Worm (Caenorhabditis elegans): ENCODE data around the gene nlp-33.

Gene nlp-33

ce11 chrV:11122466-11122865, 24.7 kb upstream of the nlp-33 start, which contains the start of gene mboa-2:
mboa-2 (minus strand) TSS chrV:11122493.
- no peak for TF ChIP-seq bed-2 (GFP tag; IDR thresholded peaks at IDR 0.05)
- no peak for TF ChIP-seq efl-1 (GFP tag; optimal IDR thresholded peaks at IDR 0.05)
- peak; percentile 36 for TF ChIP-seq somi-1 (GFP tag; optimal IDR thresholded peaks at IDR 0.05)
- TF ChIP-seq hlh-26 (GFP tag; conservative IDR thresholded peaks at IDR 0.05) = no peak
- TF ChIP-seq snpc-1.1 (tag; optimal IDR thresholded peaks at IDR 0.05; ENCODE audit: insufficient read depth) = no peak
- no peak for TF ChIP-seq cebp-2 (GFP tag; IDR thresholded peaks at IDR 0.05)
- TF ChIP-seq sea-2 (GFP tag; IDR thresholded peaks at IDR 0.05) = no peak
- no peak for TF ChIP-seq egrh-3 (GFP tag; IDR thresholded peaks at IDR 0.05)
- no peak for TF ChIP-seq ceh-100 (GFP tag; IDR thresholded peaks at IDR 0.05)
- peak; percentile 53 for TF ChIP-seq lin-40 (tag; optimal IDR thresholded peaks at IDR 0.05)
- TF ChIP-seq attf-5 (GFP tag; optimal IDR thresholded peaks at IDR 0.05) = no peak
- TF ChIP-seq Y56A3A.18 (GFP tag; IDR thresholded peaks at IDR 0.05) = 0 out of 2 replicates have a peak, but pooled peaks have one; percentile 52
- TF ChIP-seq dpl-1 (GFP tag; optimal IDR thresholded peaks at IDR 0.05) = no peak
- no peak for TF ChIP-seq hlh-12 (tag; optimal IDR thresholded peaks at IDR 0.05)
- TF ChIP-seq nhr-179 (tag; optimal IDR thresholded peaks at IDR 0.05) = no peak
- no peak for TF ChIP-seq cebp-1 (GFP tag; IDR thresholded peaks at IDR 0.05)
- TF ChIP-seq cebp-1 (tag; optimal IDR thresholded peaks at IDR 0.05) = peak; percentile 28
- no peak for TF ChIP-seq ztf-25 (GFP tag; IDR thresholded peaks at IDR 0.05)
- TF ChIP-seq C17E4.6 (GFP tag; IDR thresholded peaks at IDR 0.05) = no peak
- no peak for TF ChIP-seq ccch-3 (GFP tag; optimal IDR thresholded peaks at IDR 0.05)
- no peak for TF ChIP-seq attf-3 (GFP tag; conservative IDR thresholded peaks at IDR 0.05)
- TF ChIP-seq K12H6.12 (tag; optimal IDR thresholded peaks at IDR 0.05) = no peak
- peak; percentile 10 for TF ChIP-seq tlf-1 (GFP tag; optimal IDR thresholded peaks at IDR 0.05)
- TF ChIP-seq Y53G8AR.9 (GFP tag; conservative IDR thresholded peaks at IDR 0.05) = peak; percentile 72
- no peak for TF ChIP-seq lag-1 (GFP tag; IDR thresholded peaks at IDR 0.05)
- no peak for TF ChIP-seq athp-1 (tag; optimal IDR thresholded peaks at IDR 0.05)
- TF ChIP-seq hmg-20 (GFP tag; IDR thresholded peaks at IDR 0.05) = no peak
- TF ChIP-seq madf-6 (GFP tag; IDR thresholded peaks at IDR 0.05) = peak; percentile 20; the same call in 1 of the 2 replicates
- TF ChIP-seq hmg-1.2 (GFP tag; IDR thresholded peaks at IDR 0.05) = peak; percentile 40
- TF ChIP-seq D2030.7 (GFP tag; IDR thresholded peaks at IDR 0.05) = no peak
- TF ChIP-seq lsy-27 (tag; optimal IDR thresholded peaks at IDR 0.05; ENCODE audit: borderline replicate concordance, insufficient read depth) = no peak
- TF ChIP-seq ztf-18 (tag; optimal IDR thresholded peaks at IDR 0.05) = no peak
- TF ChIP-seq F33H1.4 (GFP tag; IDR thresholded peaks at IDR 0.05) = no peak
- TF ChIP-seq bed-1 (GFP tag; IDR thresholded peaks at IDR 0.05) = no peak
- no peak for TF ChIP-seq madf-8 (GFP tag; conservative IDR thresholded peaks at IDR 0.05)
- no peak for TF ChIP-seq madf-3 (GFP tag; IDR thresholded peaks at IDR 0.05)
- TF ChIP-seq akir-1 (GFP tag; optimal IDR thresholded peaks at IDR 0.05) = no peak
- peak; percentile 29 for TF ChIP-seq F10E7.11 (tag; optimal IDR thresholded peaks at IDR 0.05)
- TF ChIP-seq lin-54 (GFP tag; optimal IDR thresholded peaks at IDR 0.05) = peak; percentile 1
- no peak for TF ChIP-seq B0035.1 (tag; optimal IDR thresholded peaks at IDR 0.05)
- TF ChIP-seq ztf-26 (tag; optimal IDR thresholded peaks at IDR 0.05) = no peak
- no peak for TF ChIP-seq rpc-1 (optimal IDR thresholded peaks at IDR 0.05)
- TF ChIP-seq rpc-1 (tag; optimal IDR thresholded peaks at IDR 0.05) = no peak
- no peak for TF ChIP-seq F49E8.2 (tag; optimal IDR thresholded peaks at IDR 0.05; ENCODE audit: insufficient read depth)
- no peak for TF ChIP-seq B0261.1 (tag; optimal IDR thresholded peaks at IDR 0.05)
- no peak; the same call in 1 of the 2 replicates for TF ChIP-seq pbrm-1 (GFP tag; IDR thresholded peaks at IDR 0.05)
- TF ChIP-seq repo-1 (tag; optimal IDR thresholded peaks at IDR 0.05) = peak; percentile 77
- no peak for TF ChIP-seq ceh-40 (GFP tag; IDR thresholded peaks at IDR 0.05)
- TF ChIP-seq lin-26 (GFP tag; IDR thresholded peaks at IDR 0.05) = no peak
- TF ChIP-seq mel-28 (tag; optimal IDR thresholded peaks at IDR 0.05; ENCODE audit: borderline replicate concordance) = no peak

All from whole organism, young adult.